Worm (Caenorhabditis elegans): ENCODE data around the gene Y56A3A.41.

ce11 chrIII:11847658-11848202 is 45.1 kb downstream of the Y56A3A.41 start, which contains the start of gene mif-1:
- TF ChIP-seq unc-62 (GFP tag; optimal IDR thresholded peaks at IDR 0.05) (no peak), pha-4 (tag; optimal IDR thresholded peaks at IDR 0.05) (no peak), hlh-1 (tag; optimal IDR thresholded peaks at IDR 0.05) (no peak), ztf-11 (tag; optimal IDR thresholded peaks at IDR 0.05) (no peak), lin-13 (tag; optimal IDR thresholded peaks at IDR 0.05) (no peak), ham-2 (GFP tag; optimal IDR thresholded peaks at IDR 0.05) (no peak), unc-39 (tag; optimal IDR thresholded peaks at IDR 0.05) (no peak), blmp-1 (tag; optimal IDR thresholded peaks at IDR 0.05) (no peak), nhr-237 (tag; optimal IDR thresholded peaks at IDR 0.05) (no peak), ceh-83 (GFP tag; optimal IDR thresholded peaks at IDR 0.05) (no peak), lsy-2 (tag; optimal IDR thresholded peaks at IDR 0.05) (peak; percentile 96), nhr-28 (tag; optimal IDR thresholded peaks at IDR 0.05) (no peak), ces-1 (GFP tag; optimal IDR thresholded peaks at IDR 0.05) (no peak), bed-3 (GFP tag; optimal IDR thresholded peaks at IDR 0.05) (no peak)
